Fruit fly (Drosophila melanogaster): ENCODE data around the gene CG4991.

DNA sequence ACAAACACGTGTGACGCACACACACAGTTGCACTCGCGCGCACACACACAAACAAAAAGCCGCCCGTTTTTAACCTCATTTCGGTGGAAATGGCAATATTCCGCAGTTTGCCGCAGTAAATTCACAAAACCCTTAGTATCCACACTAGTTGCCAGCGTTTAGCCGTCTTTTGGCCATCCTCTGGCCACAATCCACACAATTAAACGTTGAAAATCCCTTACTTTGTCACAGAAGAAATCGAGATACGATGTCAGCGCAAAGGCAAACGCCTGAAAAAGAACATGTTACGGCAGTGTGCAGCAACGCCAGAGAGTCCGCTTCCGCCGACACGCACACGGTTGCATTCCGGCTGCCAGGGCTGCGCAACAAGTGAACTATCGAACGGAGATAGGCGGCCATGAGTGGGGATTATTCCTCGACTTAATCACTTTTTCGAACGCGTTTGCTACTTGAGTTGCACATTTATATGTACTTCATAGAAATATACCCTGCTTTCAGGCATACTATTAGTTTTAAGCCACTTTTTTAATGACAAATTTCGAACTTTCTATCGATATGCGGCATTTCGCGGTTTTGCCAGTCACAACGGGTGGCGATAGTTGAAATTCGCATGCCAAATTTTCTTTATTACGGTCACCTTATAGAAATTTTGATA lies 56.5 kb downstream of the CG4991 start, which contains the start of gene RpS5a:
- no peak for TF ChIP-seq kay (GFP tag; ENCODE audit: borderline replicate concordance)
- TF ChIP-seq CG12768 (GFP tag; optimal IDR thresholded peaks at IDR 0.05), result peak; percentile 79

All from whole organism, adult.